Worm (Caenorhabditis elegans): Measurements from ENCODE around the gene exl-1.

DNA sequence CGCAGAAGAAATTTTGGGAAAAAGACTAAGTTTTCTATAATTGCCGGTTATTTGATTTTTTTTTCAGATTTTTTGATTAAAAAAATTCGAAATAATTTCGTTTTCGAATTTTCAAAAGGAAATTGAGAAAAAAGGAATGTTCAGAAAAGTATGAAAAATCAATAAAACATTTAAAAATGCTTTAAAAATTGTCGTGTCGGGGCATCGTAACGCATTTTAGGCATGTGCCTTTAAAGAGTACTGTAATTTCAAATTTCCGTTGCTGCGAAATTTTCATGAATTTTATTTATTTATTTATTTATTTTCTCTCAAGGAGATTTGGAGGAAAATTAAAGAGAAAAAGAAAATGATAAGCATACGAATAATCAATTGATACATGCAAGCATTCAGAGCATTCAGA lies 434 bp upstream of the exl-1 start:
- TF ChIP-seq nhr-28 (tag; optimal IDR thresholded peaks at IDR 0.05) = no peak
- no peak for TF ChIP-seq egl-27 (tag; optimal IDR thresholded peaks at IDR 0.05)

All from whole organism, L1 larva.